Fruit fly (Drosophila melanogaster): ENCODE results near the gene CG44261.

DNA sequence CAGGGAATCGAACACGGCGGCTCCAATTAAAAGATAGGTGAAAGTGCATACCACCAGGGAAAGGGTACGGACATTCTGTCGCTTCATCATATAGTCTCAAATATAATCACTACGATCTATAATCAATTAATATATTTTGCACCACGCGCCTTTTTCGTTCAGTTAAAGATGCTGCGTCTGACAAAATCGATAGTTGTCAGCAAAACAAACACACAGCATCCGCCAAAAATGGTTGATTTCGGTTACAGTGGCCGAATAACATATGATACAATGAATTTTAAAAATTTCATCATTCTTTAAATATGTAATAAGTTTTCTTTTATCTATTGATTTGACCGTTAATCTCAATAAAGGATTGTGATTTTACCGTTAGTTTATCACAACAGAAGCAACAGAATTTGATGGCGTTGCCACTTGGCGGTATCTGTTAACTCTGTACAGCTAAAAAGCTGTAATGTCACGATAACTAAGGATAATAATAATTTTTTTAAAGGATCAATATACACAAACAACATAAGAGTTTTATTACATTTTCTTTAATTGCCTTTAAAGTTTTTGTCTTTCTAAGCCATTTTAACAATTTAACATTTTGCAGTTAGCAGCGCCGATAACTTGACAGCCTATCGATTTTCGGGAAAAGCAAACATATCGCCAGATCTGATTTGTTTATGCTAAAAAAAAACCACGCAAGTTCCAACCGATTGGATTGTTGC, 4.1 kb upstream of the CG44261 start, which contains the start of the genes Task7 and alpha-Man-IIa:
- TF ChIP-seq psq (optimal IDR thresholded peaks at IDR 0.05) (no peak), insv (optimal IDR thresholded peaks at IDR 0.05) (no peak), Myc (optimal IDR thresholded peaks at IDR 0.05) (no peak), h (optimal IDR thresholded peaks at IDR 0.05) (no peak)

Measured in Kc167 (cell line).